Worm (Caenorhabditis elegans) whole organism, late embryonic: ENCODE measurements around the gene phf-33.

Experiments used
- ama-1 ChIP-seq: fragments of 150-350 bp; optimal IDR thresholded peaks from 2 replicates; lab custom pipeline; 2014
- ceh-14 ChIP-seq: sonication (generic microtip); optimal IDR thresholded peaks from 2 replicates; lab custom pipeline; 2016; ENCODE audit warnings: missing genotype, missing genetic modification characterization, missing compliant biosample characterization
- dmd-4 ChIP-seq: sonication (generic microtip); optimal IDR thresholded peaks from 2 replicates; lab custom pipeline; 2016; ENCODE audit warnings: borderline replicate concordance, missing genetic modification characterization, missing compliant biosample characterization
- elt-2 ChIP-seq: sonication (generic microtip); optimal IDR thresholded peaks from 2 replicates; lab custom pipeline; 2016; ENCODE audit warnings: missing genetic modification reagents, missing genetic modification characterization, missing compliant biosample characterization
- mec-3 ChIP-seq: sonication (generic microtip); optimal IDR thresholded peaks from 2 replicates; lab custom pipeline; 2016; ENCODE audit warnings: borderline replicate concordance, missing genetic modification characterization, missing compliant biosample characterization
- nfya-1 ChIP-seq: sonication (generic microtip); optimal IDR thresholded peaks from 2 replicates; lab custom pipeline; 2017; ENCODE audit warnings: missing genetic modification characterization, mild to moderate bottlenecking, missing compliant biosample characterization, antibody characterized with exemption, moderate library complexity
- nhr-11 ChIP-seq: fragments of 150-350 bp; optimal IDR thresholded peaks from 2 replicates; lab custom pipeline; 2014; ENCODE audit warnings: missing biosample characterization, missing genetic modification characterization
- rnt-1 ChIP-seq: sonication (generic microtip); optimal IDR thresholded peaks from 2 replicates; lab custom pipeline; 2016; ENCODE audit warnings: missing genetic modification characterization, missing compliant biosample characterization
- sox-2 ChIP-seq: fragments of 200-800 bp; sonication (Bioruptor generic); IDR thresholded peaks from 2 replicates; pipeline ENCODE4 v1.3.6; 2022; ENCODE audit warnings: missing genetic modification reagents, missing genetic modification characterization, missing compliant biosample characterization

ce11 chrX:13308745-13309144 lies 30.0 kb upstream of the phf-33 start, which contains the start of gene srxa-8:
- TF ChIP-seq dmd-4 (tag; lab: Kevin White, UChicago) (no peak), elt-2 (tag; lab: Kevin White, UChicago) (no peak), nhr-11 (no peak), ama-1 (lab: Kevin White, UChicago) (no peak), ceh-14 (no peak), mec-3 (no peak), rnt-1 (no peak), sox-2 (GFP tag; lab: Robert Waterston, UW) (no peak), nfya-1 (tag; lab: Kevin White, UChicago) (no peak)
